Worm (Caenorhabditis elegans) whole organism, mixed stage, embryonic: ENCODE data around the gene D2045.5.

Experiments
- blmp-1 ChIP-seq: fragments of 150-350 bp; optimal IDR thresholded peaks from 2 replicates; lab custom pipeline; 2014; ENCODE audit warnings: missing biosample characterization, missing genetic modification characterization
- ceh-39 ChIP-seq: fragments of 150-350 bp; optimal IDR thresholded peaks from 2 replicates; lab custom pipeline; 2014; ENCODE audit warnings: missing biosample characterization, missing genetic modification characterization
- ceh-43 ChIP-seq: fragments of 200-800 bp; sonication (Bioruptor generic); optimal IDR thresholded peaks from 2 replicates; lab custom pipeline; 2018; ENCODE audit warnings: mild to moderate bottlenecking, missing genetic modification characterization, moderate library complexity, missing compliant biosample characterization
- ceh-83 ChIP-seq: fragments of 200-800 bp; sonication (Bioruptor generic); optimal IDR thresholded peaks from 2 replicates; lab custom pipeline; 2018; ENCODE audit warnings: mild to moderate bottlenecking, missing genetic modification characterization, missing compliant biosample characterization
- drap-1 ChIP-seq: fragments of 200-800 bp; sonication (Bioruptor generic); optimal IDR thresholded peaks from 3 replicates; lab custom pipeline; 2018; ENCODE audit warnings: mild to moderate bottlenecking, missing genetic modification characterization, missing compliant biosample characterization
- elt-1 ChIP-seq: sonication (generic microtip); optimal IDR thresholded peaks from 2 replicates; lab custom pipeline; 2017; ENCODE audit warnings: missing genetic modification characterization, mild to moderate bottlenecking, missing compliant biosample characterization, antibody characterized with exemption, moderate library complexity, borderline replicate concordance; ENCODE audit not compliant: insufficient read depth
- elt-3 ChIP-seq: fragments of 150-350 bp; optimal IDR thresholded peaks from 2 replicates; lab custom pipeline; 2014; ENCODE audit warnings: missing biosample characterization, missing genetic modification characterization
- ham-2 ChIP-seq: fragments of 200-800 bp; sonication (Bioruptor generic); optimal IDR thresholded peaks from 2 replicates; lab custom pipeline; 2018; ENCODE audit warnings: mild to moderate bottlenecking, missing genetic modification characterization, missing compliant biosample characterization
- hlh-1 ChIP-seq: fragments of 150-350 bp; optimal IDR thresholded peaks from 2 replicates; lab custom pipeline; 2014; ENCODE audit warnings: missing biosample characterization, missing genetic modification reagents, missing genetic modification characterization
- lin-13 ChIP-seq: fragments of 150-350 bp; optimal IDR thresholded peaks from 2 replicates; lab custom pipeline; 2014; ENCODE audit warnings: missing biosample characterization, missing genetic modification characterization
- lin-32 ChIP-seq: fragments of 200-800 bp; sonication (Bioruptor generic); optimal IDR thresholded peaks from 2 replicates; lab custom pipeline; 2018; ENCODE audit warnings: mild to moderate bottlenecking, missing genetic modification characterization, missing compliant biosample characterization
- mep-1 ChIP-seq: fragments of 150-350 bp; optimal IDR thresholded peaks from 2 replicates; lab custom pipeline; 2017; ENCODE audit warnings: missing biosample characterization, missing genetic modification reagents, missing genetic modification characterization, inconsistent platforms
- mls-2 ChIP-seq: sonication (generic microtip); optimal IDR thresholded peaks from 2 replicates; lab custom pipeline; 2016; ENCODE audit warnings: mild to moderate bottlenecking, missing genetic modification characterization, moderate library complexity, missing compliant biosample characterization
- nhr-12 ChIP-seq: fragments of 150-350 bp; optimal IDR thresholded peaks from 2 replicates; lab custom pipeline; 2014; ENCODE audit warnings: missing biosample characterization, missing genetic modification characterization
- nhr-2 ChIP-seq: fragments of 150-350 bp; optimal IDR thresholded peaks from 2 replicates; lab custom pipeline; 2014; ENCODE audit warnings: missing biosample characterization, missing genetic modification characterization
- nhr-76 ChIP-seq: sonication (generic microtip); optimal IDR thresholded peaks from 2 replicates; lab custom pipeline; 2017; ENCODE audit warnings: missing biosample characterization, missing genetic modification characterization
- pha-4 ChIP-seq: fragments of 150-350 bp; optimal IDR thresholded peaks from 2 replicates; lab custom pipeline; 2018; ENCODE audit warnings: missing biosample characterization, missing genetic modification reagents, missing genetic modification characterization
- sem-2 ChIP-seq: fragments of 200-800 bp; sonication (Bioruptor generic); optimal IDR thresholded peaks from 2 replicates; lab custom pipeline; 2018; ENCODE audit warnings: mild to moderate bottlenecking, missing genetic modification characterization, missing compliant biosample characterization
- snpc-4 ChIP-seq: fragments of 150-350 bp; optimal IDR thresholded peaks from 2 replicates; lab custom pipeline; 2014; ENCODE audit warnings: missing biosample characterization, missing genetic modification characterization
- tbx-8 ChIP-seq: fragments of 200-800 bp; sonication (Bioruptor generic); optimal IDR thresholded peaks from 2 replicates; lab custom pipeline; 2018; ENCODE audit warnings: mild to moderate bottlenecking, missing genetic modification characterization, moderate library complexity, missing compliant biosample characterization
- unc-120 ChIP-seq: sonication (generic microtip); optimal IDR thresholded peaks from 2 replicates; lab custom pipeline; 2017; ENCODE audit warnings: missing genetic modification characterization, missing compliant biosample characterization; ENCODE audit not compliant: poor library complexity, severe bottlenecking
- unc-39 ChIP-seq: fragments of 150-350 bp; optimal IDR thresholded peaks from 2 replicates; lab custom pipeline; 2014; ENCODE audit warnings: missing biosample characterization, missing genetic modification characterization
- unc-62 ChIP-seq: fragments of 150-350 bp; optimal IDR thresholded peaks from 2 replicates; lab custom pipeline; 2014; ENCODE audit warnings: missing biosample characterization, missing genetic modification reagents, missing genetic modification characterization
- ztf-11 ChIP-seq: fragments of 150-350 bp; optimal IDR thresholded peaks from 2 replicates; lab custom pipeline; 2014; ENCODE audit warnings: missing biosample characterization, missing genetic modification characterization

Gene D2045.5

ce11 chrIII:10423906-10424305, 45.5 kb downstream of the D2045.5 start, which contains the start of gene M03C11.6:
TSS of gene M03C11.6 (minus strand) at chrIII:10424006.
- TF ChIP-seq ham-2 (GFP tag; lab: Kevin White, UChicago) (no peak), tbx-8 (GFP tag; lab: Kevin White, UChicago) (no peak), nhr-76 (no peak), ceh-43 (no peak), nhr-2 (tag; lab: Kevin White, UChicago) (no peak), unc-120 (tag; lab: Kevin White, UChicago) (no peak), pha-4 (tag; lab: Kevin White, UChicago) (no peak), unc-62 (GFP tag; lab: Kevin White, UChicago) (no peak), ceh-83 (GFP tag; lab: Kevin White, UChicago) (no peak), ztf-11 (tag; lab: Kevin White, UChicago) (no peak), drap-1 (GFP tag; lab: Kevin White, UChicago) (no peak), nhr-12 (tag; lab: Kevin White, UChicago) (no peak), mep-1 (tag; lab: Kevin White, UChicago) (no peak), blmp-1 (tag; lab: Kevin White, UChicago) (no peak), lin-13 (no peak), lin-32 (no peak), sem-2 (GFP tag; lab: Kevin White, UChicago) (no peak), snpc-4 (tag; lab: Kevin White, UChicago) (no peak), elt-3 (tag; lab: Kevin White, UChicago) (no peak), elt-1 (no peak)
- TF ChIP-seq, all 35 proteins: peak for 0

DNA sequence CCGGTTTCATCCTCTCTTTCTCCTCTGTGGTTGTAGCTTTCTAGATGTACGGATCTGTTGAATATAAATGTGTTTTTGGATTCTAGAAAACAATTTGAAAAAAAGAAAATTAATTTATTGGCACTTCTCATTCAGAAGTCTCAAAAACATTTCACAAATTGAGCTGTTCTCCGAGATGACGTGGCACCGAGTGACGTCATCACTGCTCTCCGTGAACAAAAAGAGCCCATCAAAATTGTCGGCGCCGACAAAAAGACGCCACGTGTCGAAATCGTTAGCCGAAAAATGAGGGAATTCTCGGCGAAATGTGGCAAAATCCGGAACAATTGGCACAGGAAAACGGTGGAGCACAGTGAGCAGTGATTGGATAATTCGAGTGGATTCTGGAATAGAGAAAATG, 47.7 kb downstream of the D2045.5 start:
- TF ChIP-seq lin-32 = no peak
- no peak for TF ChIP-seq unc-120 (tag; lab: Kevin White, UChicago)
- no peak for TF ChIP-seq mep-1 (tag; lab: Kevin White, UChicago)
- TF ChIP-seq mls-2 (tag; lab: Kevin White, UChicago) = no peak
- TF ChIP-seq hlh-1 (tag; lab: Kevin White, UChicago) = no peak
- TF ChIP-seq ztf-11 (tag; lab: Kevin White, UChicago) = no peak
- TF ChIP-seq unc-39 (tag; lab: Kevin White, UChicago) = no peak
- TF ChIP-seq ceh-39 (tag; lab: Kevin White, UChicago) = no peak
- TF ChIP-seq, all 35 proteins: peak for 0
